Worm (Caenorhabditis elegans): Measurements from ENCODE around the gene zip-3.

The zip-3 gene

ce11 chrII:13991741-13992140, 34.5 kb upstream of the zip-3 start, which contains the start of gene Y39G8B.5:
Y39G8B.5 (minus strand) TSS chrII:13991841.
- TF ChIP-seq tbx-2 (tag; optimal IDR thresholded peaks at IDR 0.05) (no peak), ttx-3 (tag; optimal IDR thresholded peaks at IDR 0.05) (no peak), ceh-48 (tag; optimal IDR thresholded peaks at IDR 0.05) (no peak), ztf-16 (tag; optimal IDR thresholded peaks at IDR 0.05) (no peak), elt-4 (tag; optimal IDR thresholded peaks at IDR 0.05) (no peak), Y22D7AL.16 (tag; optimal IDR thresholded peaks at IDR 0.05) (no peak), pha-2 (tag; optimal IDR thresholded peaks at IDR 0.05) (no peak), gmeb-2 (tag; optimal IDR thresholded peaks at IDR 0.05) (no peak), sdc-2 (tag; optimal IDR thresholded peaks at IDR 0.05) (no peak), ceh-2 (tag; optimal IDR thresholded peaks at IDR 0.05) (no peak), pax-1 (tag; optimal IDR thresholded peaks at IDR 0.05) (no peak), ceh-19 (GFP tag; optimal IDR thresholded peaks at IDR 0.05) (no peak), hlh-30 (tag; optimal IDR thresholded peaks at IDR 0.05; ENCODE audit: insufficient read depth) (no peak), madf-2 (tag; optimal IDR thresholded peaks at IDR 0.05) (no peak), nhr-11 (tag; optimal IDR thresholded peaks at IDR 0.05) (no peak)

- TF ChIP-seq Y22D7AL.16 (tag; optimal IDR thresholded peaks at IDR 0.05) (peak; percentile 62), lin-11 (tag; optimal IDR thresholded peaks at IDR 0.05) (peak; percentile 23), che-1 (tag; optimal IDR thresholded peaks at IDR 0.05) (peak; percentile 67), C38D4.7 (GFP tag; optimal IDR thresholded peaks at IDR 0.05) (peak; percentile 33), pat-9 (tag; optimal IDR thresholded peaks at IDR 0.05) (peak; percentile 51)
Measured at ce11 chrII:13986061-13986460, 28.8 kb upstream of the zip-3 start.

DNA sequence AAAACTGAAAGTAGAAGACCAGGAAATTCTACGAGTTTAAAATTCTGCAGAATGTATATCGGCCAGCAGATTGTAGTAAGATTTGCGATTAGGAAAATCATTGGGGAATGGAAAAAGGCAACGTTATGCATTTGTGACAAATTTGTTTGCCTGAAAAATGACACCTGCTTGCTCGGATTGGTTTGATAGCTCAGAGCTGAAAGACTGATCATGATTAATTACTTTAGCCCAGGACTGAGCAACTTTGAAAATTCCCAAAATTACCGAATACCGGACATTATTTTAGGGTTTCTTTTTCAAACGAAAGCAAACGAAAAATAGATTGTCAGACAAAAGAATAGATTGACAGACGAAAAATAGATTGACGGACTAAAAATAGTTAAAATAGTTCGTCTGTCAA, 27.3 kb upstream of the zip-3 start, which contains the start of gene sre-47:
Gene sre-47, minus strand, starts transcription at position 101 of the 400 bp plus-strand sequence.
- TF ChIP-seq ceh-18 (tag; optimal IDR thresholded peaks at IDR 0.05) (no peak), pros-1 (tag; optimal IDR thresholded peaks at IDR 0.05) (no peak)

DNA sequence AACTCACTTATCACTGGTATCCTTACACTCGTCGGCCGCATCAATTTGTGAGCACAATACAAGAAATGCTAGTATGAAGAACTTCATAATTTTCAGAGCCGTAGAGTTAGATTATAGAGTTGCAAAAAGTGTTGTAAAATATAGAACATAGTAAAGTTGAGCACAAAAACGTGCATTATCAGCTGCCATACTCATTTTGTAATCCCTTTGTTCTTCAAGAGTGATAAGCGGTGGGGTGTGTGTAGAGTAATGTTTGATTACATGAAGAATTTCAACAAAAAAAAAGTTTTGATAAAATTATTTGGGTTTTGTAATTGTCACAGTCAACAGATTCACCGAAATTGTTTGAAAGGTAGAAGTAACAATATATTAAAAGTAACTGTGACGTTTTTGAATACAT, 25.7 kb upstream of the zip-3 start, which contains the start of the genes Y39G8B.13 and Y39G8B.10:
Gene Y39G8B.13, minus strand, starts transcription at position 125 of the 400 bp plus-strand sequence.
Gene Y39G8B.10, minus strand, starts transcription at position 193 of the 400 bp plus-strand sequence.
- TF ChIP-seq ceh-6 (GFP tag; optimal IDR thresholded peaks at IDR 0.05) (no peak), elt-2 (tag; optimal IDR thresholded peaks at IDR 0.05) (peak; percentile 56), lin-11 (tag; optimal IDR thresholded peaks at IDR 0.05) (no peak), ahr-1 (tag; optimal IDR thresholded peaks at IDR 0.05) (no peak), pha-4 (tag; optimal IDR thresholded peaks at IDR 0.05) (no peak), pax-1 (tag; optimal IDR thresholded peaks at IDR 0.05) (no peak), ceh-48 (tag; optimal IDR thresholded peaks at IDR 0.05) (no peak), pqm-1 (tag; optimal IDR thresholded peaks at IDR 0.05) (no peak)

ce11 chrII:13982247-13982646, 25.0 kb upstream of the zip-3 start:
- no peak for TF ChIP-seq pha-4 (tag; optimal IDR thresholded peaks at IDR 0.05)
- no peak for TF ChIP-seq ceh-24 (tag; optimal IDR thresholded peaks at IDR 0.05)
- no peak for TF ChIP-seq pag-3 (tag; optimal IDR thresholded peaks at IDR 0.05; ENCODE audit: borderline replicate concordance)
- no peak for TF ChIP-seq ceh-48 (tag; optimal IDR thresholded peaks at IDR 0.05)
- TF ChIP-seq ceh-30 (tag; optimal IDR thresholded peaks at IDR 0.05) = no peak
- TF ChIP-seq nhr-11 (tag; optimal IDR thresholded peaks at IDR 0.05) = no peak
- TF ChIP-seq hlh-8 (tag; optimal IDR thresholded peaks at IDR 0.05) = no peak
- TF ChIP-seq ref-2 (tag; optimal IDR thresholded peaks at IDR 0.05) = no peak
- TF ChIP-seq hlh-13 (GFP tag; optimal IDR thresholded peaks at IDR 0.05) = no peak
- TF ChIP-seq T23F11.4 (GFP tag; optimal IDR thresholded peaks at IDR 0.05) = no peak
- TF ChIP-seq ceh-22 (tag; optimal IDR thresholded peaks at IDR 0.05) = no peak
- TF ChIP-seq pros-1 (tag; optimal IDR thresholded peaks at IDR 0.05) = no peak
- TF ChIP-seq odd-2 (tag; optimal IDR thresholded peaks at IDR 0.05) = no peak
- TF ChIP-seq Y22D7AL.16 (tag; optimal IDR thresholded peaks at IDR 0.05) = no peak
- no peak for TF ChIP-seq unc-42 (tag; optimal IDR thresholded peaks at IDR 0.05)
- TF ChIP-seq fax-1 (tag; optimal IDR thresholded peaks at IDR 0.05) = no peak
- no peak for TF ChIP-seq lin-11 (tag; optimal IDR thresholded peaks at IDR 0.05)
- TF ChIP-seq ceh-14 (tag; optimal IDR thresholded peaks at IDR 0.05) = no peak
- TF ChIP-seq hlh-6 (tag; optimal IDR thresholded peaks at IDR 0.05) = no peak

Data from whole organism, late embryonic.